Fruit fly (Drosophila melanogaster) whole organism, embryonic: ENCODE data around the gene mask.
A peak's percentile ranks its signal among the peaks of the same experiment; 100 is the strongest.

Experiments
- Ada2b ChIP-seq: fragments of 200-800 bp; sonication (Bioruptor generic); IDR thresholded peaks from 2 replicates; pipeline ENCODE4 v1.3.6; 2022; ENCODE audit warnings: missing biosample characterization, missing genetic modification characterization
- Antp ChIP-seq: fragments of 200-800 bp; sonication (Bioruptor generic); optimal IDR thresholded peaks from 3 replicates; lab custom pipeline; 2016; ENCODE audit warnings: missing biosample characterization, missing genetic modification characterization
- CG10274 ChIP-seq: fragments of 200-800 bp; sonication (Bioruptor generic); optimal IDR thresholded peaks from 3 replicates; lab custom pipeline; 2017; ENCODE audit warnings: missing biosample characterization, mild to moderate bottlenecking, missing genetic modification characterization
- CG10543 ChIP-seq: fragments of 200-800 bp; sonication (Bioruptor generic); optimal IDR thresholded peaks from 3 replicates; lab custom pipeline; 2017; ENCODE audit warnings: missing biosample characterization, mild to moderate bottlenecking, missing genetic modification characterization, moderate library complexity
- CG10654 ChIP-seq: fragments of 200-800 bp; sonication (Bioruptor generic); optimal IDR thresholded peaks from 2 replicates; lab custom pipeline; 2016; ENCODE audit warnings: missing biosample characterization, missing genetic modification characterization
- CG12071 ChIP-seq: fragments of 200-800 bp; sonication (Bioruptor generic); optimal IDR thresholded peaks from 3 replicates; lab custom pipeline; 2018; ENCODE audit warnings: missing biosample characterization, mild to moderate bottlenecking, missing genetic modification characterization
- CG12155 ChIP-seq: fragments of 200-800 bp; sonication (Bioruptor generic); optimal IDR thresholded peaks from 3 replicates; lab custom pipeline; 2016; ENCODE audit warnings: missing biosample characterization, missing genetic modification characterization
- CG12299 ChIP-seq: fragments of 200-800 bp; sonication (Bioruptor generic); optimal IDR thresholded peaks from 2 replicates; lab custom pipeline; 2018; ENCODE audit warnings: missing biosample characterization, mild to moderate bottlenecking, missing genetic modification characterization
- CG14965 ChIP-seq: fragments of 200-800 bp; sonication (Bioruptor generic); optimal IDR thresholded peaks from 2 replicates; lab custom pipeline; 2016; ENCODE audit warnings: missing biosample characterization, missing genetic modification characterization, borderline replicate concordance
- CG15073 ChIP-seq: fragments of 200-800 bp; sonication (Bioruptor generic); optimal IDR thresholded peaks from 2 replicates; lab custom pipeline; 2016; ENCODE audit warnings: missing biosample characterization, missing genetic modification characterization
- CG15696 ChIP-seq: fragments of 200-800 bp; sonication (Bioruptor generic); optimal IDR thresholded peaks from 2 replicates; lab custom pipeline; 2019; ENCODE audit warnings: missing biosample characterization, mild to moderate bottlenecking, missing genetic modification characterization, moderate library complexity
- CG18011 ChIP-seq: fragments of 200-800 bp; sonication (Bioruptor generic); optimal IDR thresholded peaks from 2 replicates; lab custom pipeline; 2017; ENCODE audit warnings: missing biosample characterization, missing genetic modification characterization, mild to moderate bottlenecking, moderate library complexity, missing genotype
- CG30020 ChIP-seq: fragments of 200-800 bp; optimal IDR thresholded peaks from 2 replicates; lab custom pipeline; 2019; ENCODE audit warnings: missing biosample characterization, mild to moderate bottlenecking, missing genetic modification characterization, moderate library complexity
- CG4328 ChIP-seq: fragments of 200-800 bp; sonication (Bioruptor generic); optimal IDR thresholded peaks from 3 replicates; lab custom pipeline; 2017; ENCODE audit warnings: missing biosample characterization, missing genetic modification reagents, missing genetic modification characterization
- CG7786 ChIP-seq: fragments of 200-800 bp; sonication (Bioruptor generic); optimal IDR thresholded peaks from 2 replicates; lab custom pipeline; 2016; ENCODE audit warnings: missing biosample characterization, missing genetic modification characterization
- CG8944 ChIP-seq: fragments of 200-800 bp; sonication (Bioruptor generic); optimal IDR thresholded peaks from 3 replicates; lab custom pipeline; 2016; ENCODE audit warnings: missing biosample characterization, missing genetic modification characterization
- CG9215 ChIP-seq: fragments of 200-800 bp; sonication (Bioruptor generic); IDR thresholded peaks from 2 replicates; pipeline ENCODE4 v1.3.6; 2022; ENCODE audit warnings: missing biosample characterization, missing genetic modification characterization
- CG9727 ChIP-seq: fragments of 200-800 bp; sonication (Bioruptor generic); optimal IDR thresholded peaks from 3 replicates; lab custom pipeline; 2017; ENCODE audit warnings: missing biosample characterization, mild to moderate bottlenecking, missing genetic modification characterization
- CG9817 ChIP-seq: fragments of 200-800 bp; sonication (Bioruptor generic); optimal IDR thresholded peaks from 2 replicates; lab custom pipeline; 2018; ENCODE audit warnings: missing biosample characterization, mild to moderate bottlenecking, missing genetic modification characterization, moderate library complexity
- D ChIP-seq, 2 experiments: fragments of 200-800 bp in 1 of 2; fragments of >200 bp in 1 of 2; sonication (Bioruptor generic) in 1 of 2; optimal IDR thresholded peaks; 2 replicates in 1 of 2; 3 replicates in 1 of 2; lab custom pipeline; 2017; ENCODE audit warnings: mild to moderate bottlenecking in 1 of 2, missing biosample characterization in 1 of 2, missing genetic modification characterization in 1 of 2, missing genetic modification reagents in 1 of 2
- Dek ChIP-seq: fragments of 200-800 bp; sonication (Bioruptor generic); optimal IDR thresholded peaks from 3 replicates; lab custom pipeline; 2019; ENCODE audit warnings: missing biosample characterization, mild to moderate bottlenecking, missing genetic modification characterization, moderate library complexity
- Dfd ChIP-seq, 2 experiments: fragments of >200 bp; optimal IDR thresholded peaks; 2 replicates each; lab custom pipeline; 2017; ENCODE audit warnings: missing biosample characterization in 2 of 2, missing genetic modification characterization in 2 of 2
- Dip2 ChIP-seq: fragments of 200-800 bp; sonication (Bioruptor generic); IDR thresholded peaks from 2 replicates; pipeline ENCODE4 v1.3.6; 2022; ENCODE audit warnings: missing biosample characterization, missing genetic modification characterization
- MBD-R2 ChIP-seq: fragments of 200-800 bp; sonication (Bioruptor generic); IDR thresholded peaks from 2 replicates; pipeline ENCODE4 v1.3.6; 2022; ENCODE audit warnings: missing biosample characterization, missing genetic modification characterization
- MESR4 ChIP-seq: fragments of 200-800 bp; sonication (Bioruptor generic); optimal IDR thresholded peaks from 2 replicates; lab custom pipeline; 2018; ENCODE audit warnings: missing biosample characterization, mild to moderate bottlenecking, missing genetic modification characterization, moderate library complexity
- Meics ChIP-seq: fragments of 200-800 bp; sonication (Bioruptor generic); optimal IDR thresholded peaks from 2 replicates; lab custom pipeline; 2017; ENCODE audit warnings: missing biosample characterization, mild to moderate bottlenecking, missing genetic modification characterization
- Sin3A ChIP-seq: fragments of >200 bp; optimal IDR thresholded peaks from 2 replicates; lab custom pipeline; 2018
- Sox102F ChIP-seq: fragments of 200-800 bp; sonication (Bioruptor generic); optimal IDR thresholded peaks from 2 replicates; lab custom pipeline; 2018; ENCODE audit warnings: missing biosample characterization, mild to moderate bottlenecking, missing genetic modification characterization, moderate library complexity
- Vsx1 ChIP-seq: fragments of 200-800 bp; sonication (Bioruptor generic); optimal IDR thresholded peaks from 2 replicates; lab custom pipeline; 2017; ENCODE audit warnings: missing biosample characterization, mild to moderate bottlenecking, missing genetic modification characterization, missing genetic modification reagents
- abd-A ChIP-seq: fragments of 200-800 bp; sonication (Bioruptor generic); optimal IDR thresholded peaks from 3 replicates; lab custom pipeline; 2019; ENCODE audit warnings: missing biosample characterization, mild to moderate bottlenecking, missing genetic modification characterization, moderate library complexity
- az2 ChIP-seq: fragments of 200-800 bp; sonication (Bioruptor generic); optimal IDR thresholded peaks from 3 replicates; lab custom pipeline; 2016; ENCODE audit warnings: missing biosample characterization, missing genetic modification characterization
- bigmax ChIP-seq: fragments of 200-800 bp; sonication (Bioruptor generic); optimal IDR thresholded peaks from 2 replicates; lab custom pipeline; 2018; ENCODE audit warnings: missing biosample characterization, mild to moderate bottlenecking, missing genetic modification characterization
- chm ChIP-seq: fragments of 200-800 bp; sonication (Bioruptor generic); IDR thresholded peaks from 2 replicates; pipeline ENCODE4 v1.3.6; 2022; ENCODE audit warnings: missing biosample characterization, missing genetic modification characterization
- crol ChIP-seq: fragments of 200-800 bp; sonication (Bioruptor generic); IDR thresholded peaks from 2 replicates; pipeline ENCODE4 v1.3.6; 2022; ENCODE audit warnings: missing biosample characterization, missing genetic modification characterization
- disco-r ChIP-seq: fragments of 200-800 bp; sonication (Bioruptor generic); optimal IDR thresholded peaks from 2 replicates; lab custom pipeline; 2016; ENCODE audit warnings: missing biosample characterization, missing genetic modification characterization
- gcm2 ChIP-seq: fragments of 200-800 bp; sonication (Bioruptor generic); optimal IDR thresholded peaks from 2 replicates; lab custom pipeline; 2016; ENCODE audit warnings: missing biosample characterization, missing genetic modification characterization
- insv ChIP-seq, 2 experiments: fragments of 200-800 bp; sonication (Bioruptor generic); optimal IDR thresholded peaks; 3 replicates each; lab custom pipeline; 2016 to 2018; ENCODE audit warnings: missing biosample characterization in 2 of 2, missing genetic modification characterization in 2 of 2
- kay ChIP-seq: fragments of 200-800 bp; sonication (Bioruptor generic); optimal IDR thresholded peaks from 2 replicates; lab custom pipeline; 2016; ENCODE audit warnings: missing biosample characterization, missing genetic modification characterization
- klu ChIP-seq: fragments of 200-800 bp; sonication (Bioruptor generic); IDR thresholded peaks from 2 replicates; pipeline ENCODE4 v1.3.6; 2022; ENCODE audit warnings: missing biosample characterization, missing genetic modification characterization
- lab ChIP-seq: fragments of 200-800 bp; sonication (Bioruptor generic); optimal IDR thresholded peaks from 3 replicates; lab custom pipeline; 2017; ENCODE audit warnings: missing biosample characterization, missing genetic modification characterization, mild to moderate bottlenecking, moderate library complexity, missing genetic modification reagents
- lbe ChIP-seq: fragments of 200-800 bp; sonication (Bioruptor generic); optimal IDR thresholded peaks from 2 replicates; lab custom pipeline; 2016; ENCODE audit warnings: missing biosample characterization, mild to moderate bottlenecking, missing genetic modification characterization
- pb ChIP-seq: fragments of 200-800 bp; sonication (Bioruptor generic); optimal IDR thresholded peaks from 3 replicates; lab custom pipeline; 2016; ENCODE audit warnings: missing biosample characterization, missing genetic modification characterization
- pho ChIP-seq: fragments of 200-800 bp; sonication (Bioruptor generic); optimal IDR thresholded peaks from 2 replicates; lab custom pipeline; 2016; ENCODE audit warnings: missing biosample characterization, missing genetic modification characterization
- row ChIP-seq: fragments of 200-800 bp; sonication (Bioruptor generic); IDR thresholded peaks from 3 replicates; pipeline ENCODE4 v1.3.6; 2022; ENCODE audit warnings: missing biosample characterization, missing genetic modification characterization
- ssp ChIP-seq: fragments of 200-800 bp; sonication (Bioruptor generic); IDR thresholded peaks from 2 replicates; pipeline ENCODE4 v1.3.6; 2022; ENCODE audit warnings: missing biosample characterization, missing genetic modification characterization
- tio ChIP-seq: fragments of 200-800 bp; sonication (Bioruptor generic); optimal IDR thresholded peaks from 2 replicates; lab custom pipeline; 2017; ENCODE audit warnings: missing biosample characterization, missing genetic modification characterization, inconsistent platforms
- unpg ChIP-seq: fragments of 200-800 bp; sonication (Bioruptor generic); optimal IDR thresholded peaks from 3 replicates; lab custom pipeline; 2018; ENCODE audit warnings: missing biosample characterization, mild to moderate bottlenecking, missing genetic modification characterization, moderate library complexity

Gene mask

dm6 chr3R:24221334-24222302 is 8.7 kb upstream of the mask start, which contains the start of gene twin (continued):
- TF ChIP-seq crol (GFP tag; lab: Robert Waterston, UW): no peak
- peak; percentile 68 for TF ChIP-seq pho
- no peak for TF ChIP-seq CG12299
- no peak for TF ChIP-seq CG14965 (GFP tag; lab: Kevin White, UChicago)
- peak; percentile 6 for TF ChIP-seq lbe (GFP tag; lab: Kevin White, UChicago)
- TF ChIP-seq unpg (GFP tag; lab: Kevin White, UChicago): peak; percentile 49
- TF ChIP-seq klu (GFP tag; lab: Robert Waterston, UW): no peak
- TF ChIP-seq Ada2b (GFP tag; lab: Robert Waterston, UW): no peak; the same call in 1 of the 2 replicates
- peak; percentile 63 for TF ChIP-seq CG15696 (tag; lab: Kevin White, UChicago)
- TF ChIP-seq D (optimal IDR thresholded peaks at IDR 0.05; lab: Kevin White, UChicago): no peak
- TF ChIP-seq D (GFP tag; optimal IDR thresholded peaks at IDR 0.05; lab: Kevin White, UChicago): no peak
- no peak for TF ChIP-seq abd-A (tag; lab: Kevin White, UChicago)
- no peak for TF ChIP-seq CG15073 (GFP tag; lab: Kevin White, UChicago)
- TF ChIP-seq bigmax: no peak
- TF ChIP-seq Dip2: no peak
- peak; percentile 37 for TF ChIP-seq CG8944
- TF ChIP-seq CG9727: peak; percentile 34
- TF ChIP-seq az2 (GFP tag; lab: Kevin White, UChicago): peak; percentile 48
- TF ChIP-seq MBD-R2 (GFP tag; lab: Robert Waterston, UW): peak; percentile 58; the same call in 1 of the 2 replicates
- TF ChIP-seq CG10654 (GFP tag; lab: Kevin White, UChicago): peak; percentile 64
- TF ChIP-seq lab: no peak
- peak; percentile 35 for TF ChIP-seq pb (GFP tag; lab: Kevin White, UChicago)
- peak; percentile 54 for TF ChIP-seq Dek (tag; lab: Kevin White, UChicago)
- TF ChIP-seq Dfd (GFP tag; optimal IDR thresholded peaks at IDR 0.05; lab: Kevin White, UChicago): no peak
- TF ChIP-seq CG9215 (GFP tag; lab: Robert Waterston, UW): no peak; the same call in 1 of the 2 replicates
- TF ChIP-seq chm (GFP tag; lab: Robert Waterston, UW): no peak
- TF ChIP-seq CG12071 (GFP tag; lab: Kevin White, UChicago): no peak
- TF ChIP-seq Vsx1 (GFP tag; lab: Kevin White, UChicago): no peak
- peak; percentile 35; the same call in 1 of the 2 replicates for TF ChIP-seq ssp (GFP tag; lab: Robert Waterston, UW)
- TF ChIP-seq CG12155 (GFP tag; lab: Kevin White, UChicago): peak; percentile 51
- peak; percentile 73 for TF ChIP-seq Antp (GFP tag; lab: Kevin White, UChicago)
- peak; percentile 83 for TF ChIP-seq row (GFP tag; lab: Robert Waterston, UW)
- peak; percentile 43 for TF ChIP-seq Sin3A
- no peak for TF ChIP-seq disco-r (GFP tag; lab: Kevin White, UChicago)
- TF ChIP-seq insv (GFP tag; optimal IDR thresholded peaks at IDR 0.05; lab: Kevin White, UChicago): peak in 1 of 2 experiments; percentile 38
- peak; percentile 45 for TF ChIP-seq kay
- TF ChIP-seq CG9817 (tag; lab: Kevin White, UChicago): peak; percentile 74
- no peak for TF ChIP-seq gcm2 (GFP tag; lab: Kevin White, UChicago)
- TF ChIP-seq MESR4 (GFP tag; lab: Kevin White, UChicago): peak; percentile 64
- TF ChIP-seq CG30020 (tag; lab: Kevin White, UChicago): peak; percentile 64
- TF ChIP-seq Meics: peak; percentile 51
- TF ChIP-seq tio (GFP tag; lab: Kevin White, UChicago): no peak
- peak; percentile 67 for TF ChIP-seq CG7786 (GFP tag; lab: Kevin White, UChicago)
- no peak for TF ChIP-seq Sox102F (GFP tag; lab: Kevin White, UChicago)
- peak; percentile 5 for TF ChIP-seq CG4328
- peak; percentile 44 for TF ChIP-seq CG18011 (GFP tag; lab: Kevin White, UChicago)
- no peak for TF ChIP-seq CG10274 (GFP tag; lab: Kevin White, UChicago)
- peak; percentile 13 for TF ChIP-seq CG10543 (GFP tag; lab: Kevin White, UChicago)
